Worm (Caenorhabditis elegans) whole organism, L4 larva: Measurements from ENCODE around the gene math-42.
A peak's percentile ranks its signal among the peaks of the same experiment; 100 is the strongest.

ENCODE experiments used
- D1046.2 ChIP-seq: fragments of 200-800 bp; sonication (Bioruptor generic); IDR thresholded peaks from 2 replicates; pipeline ENCODE4 v1.3.6; 2022; ENCODE audit warnings: missing genetic modification characterization, missing compliant biosample characterization
- F37D6.2 ChIP-seq: sonication (generic microtip); optimal IDR thresholded peaks from 2 replicates; lab custom pipeline; 2016; ENCODE audit warnings: mild to moderate bottlenecking, missing genetic modification characterization, missing compliant biosample characterization
- F49E8.2 ChIP-seq: sonication (generic microtip); optimal IDR thresholded peaks from 2 replicates; lab custom pipeline; 2016; ENCODE audit warnings: missing compliant biosample characterization, mild to moderate bottlenecking, missing genetic modification characterization, borderline replicate concordance
- T20F7.1 ChIP-seq: fragments of 200-800 bp; sonication (Bioruptor generic); optimal IDR thresholded peaks from 2 replicates; lab custom pipeline; 2018; ENCODE audit warnings: mild to moderate bottlenecking, missing genetic modification characterization, missing compliant biosample characterization
- ZK337.2 ChIP-seq: fragments of 200-800 bp; sonication (Bioruptor generic); IDR thresholded peaks from 2 replicates; pipeline ENCODE4 v1.3.6; 2022; ENCODE audit warnings: missing genetic modification reagents, missing genetic modification characterization, missing compliant biosample characterization
- aha-1 ChIP-seq: fragments of 150-350 bp; peaks from one replicate; lab custom pipeline; 2014; ENCODE audit warnings: missing biosample characterization, missing genetic modification characterization
- ceh-20 ChIP-seq: fragments of 200-800 bp; sonication (Bioruptor generic); IDR thresholded peaks from 2 replicates; pipeline ENCODE4 v1.3.6; 2022; ENCODE audit warnings: missing genetic modification reagents, missing genetic modification characterization, missing compliant biosample characterization
- ceh-32 ChIP-seq: sonication (generic microtip); optimal IDR thresholded peaks from 2 replicates; lab custom pipeline; 2016; ENCODE audit warnings: mild to moderate bottlenecking, missing genetic modification characterization, missing compliant biosample characterization; ENCODE audit not compliant: poor library complexity
- ces-1 ChIP-seq: fragments of 150-350 bp; sonication (generic microtip); optimal IDR thresholded peaks from 4 replicates; lab custom pipeline; 2014; ENCODE audit warnings: missing biosample characterization, missing genetic modification reagents, missing genetic modification characterization
- cey-2 ChIP-seq: sonication (generic microtip); optimal IDR thresholded peaks from 3 replicates; lab custom pipeline; 2017; ENCODE audit warnings: missing genetic modification characterization, mild to moderate bottlenecking, missing compliant biosample characterization, antibody characterized with exemption, borderline replicate concordance; ENCODE audit not compliant: insufficient read depth
- daf-16 ChIP-seq, 3 experiments: sonication (generic microtip); optimal IDR thresholded peaks; 2 replicates each; lab custom pipeline; 2016 to 2017; ENCODE audit warnings: missing genetic modification characterization in 3 of 3, missing genetic modification reagents in 3 of 3, mild to moderate bottlenecking in 2 of 3, missing compliant biosample characterization in 2 of 3, missing biosample characterization in 1 of 3, moderate library complexity in 1 of 3
- daf-19 ChIP-seq: fragments of 200-800 bp; sonication (Bioruptor generic); conservative IDR thresholded peaks from 2 replicates; pipeline ENCODE4 v1.3.6; 2022; ENCODE audit warnings: missing genetic modification characterization, missing compliant biosample characterization
- daf-8 ChIP-seq: fragments of 200-800 bp; sonication (Bioruptor generic); IDR thresholded peaks from 2 replicates; pipeline ENCODE4 v1.3.6; 2022; ENCODE audit warnings: missing genetic modification characterization, missing compliant biosample characterization
- dmd-6 ChIP-seq: fragments of 200-800 bp; sonication (Bioruptor generic); IDR thresholded peaks from 2 replicates; pipeline ENCODE4 v1.3.6; 2022; ENCODE audit warnings: missing genetic modification reagents, missing genetic modification characterization, missing compliant biosample characterization
- dpl-1 ChIP-seq: fragments of 150-350 bp; optimal IDR thresholded peaks from 2 replicates; lab custom pipeline; 2014; ENCODE audit warnings: missing biosample characterization, missing genetic modification reagents, missing genetic modification characterization
- egl-43 ChIP-seq: fragments of 200-800 bp; sonication (Bioruptor generic); IDR thresholded peaks from 2 replicates; pipeline ENCODE4 v1.3.6; 2022; ENCODE audit warnings: missing genetic modification reagents, missing genetic modification characterization, missing compliant biosample characterization
- fos-1 ChIP-seq: fragments of 150-350 bp; optimal IDR thresholded peaks from 2 replicates; lab custom pipeline; 2014; ENCODE audit warnings: missing biosample characterization, missing genetic modification characterization
- hlh-11 ChIP-seq: fragments of 200-800 bp; sonication (Bioruptor generic); optimal IDR thresholded peaks from 2 replicates; lab custom pipeline; 2018; ENCODE audit warnings: mild to moderate bottlenecking, missing genetic modification characterization, missing compliant biosample characterization
- hlh-30 ChIP-seq: sonication (generic microtip); optimal IDR thresholded peaks from 2 replicates; lab custom pipeline; 2017; ENCODE audit warnings: antibody characterized with exemption, mild to moderate bottlenecking, missing genetic modification characterization, missing compliant biosample characterization; ENCODE audit not compliant: insufficient read depth
- jun-1 ChIP-seq: fragments of 150-350 bp; optimal IDR thresholded peaks from 2 replicates; lab custom pipeline; 2014; ENCODE audit warnings: missing biosample characterization, missing genetic modification reagents, missing genetic modification characterization
- lin-1 ChIP-seq: fragments of 200-800 bp; sonication (Bioruptor generic); IDR thresholded peaks from 2 replicates; pipeline ENCODE4 v1.3.6; 2022; ENCODE audit warnings: missing genetic modification reagents, missing genetic modification characterization, missing compliant biosample characterization
- lin-29 ChIP-seq: fragments of 200-800 bp; sonication (Bioruptor generic); IDR thresholded peaks from 2 replicates; pipeline ENCODE4 v1.3.6; 2022; ENCODE audit warnings: missing genetic modification reagents, missing genetic modification characterization, missing compliant biosample characterization
- lin-38 ChIP-seq: fragments of 200-800 bp; sonication (Bioruptor generic); IDR thresholded peaks from 2 replicates; pipeline ENCODE4 v1.3.6; 2022; ENCODE audit warnings: missing genetic modification reagents, missing genetic modification characterization, missing compliant biosample characterization
- lin-39 ChIP-seq: fragments of 150-350 bp; optimal IDR thresholded peaks from 2 replicates; lab custom pipeline; 2014; ENCODE audit warnings: missing biosample characterization, missing genetic modification reagents, missing genetic modification characterization
- madf-9 ChIP-seq: fragments of 200-800 bp; sonication (Bioruptor generic); conservative IDR thresholded peaks from 2 replicates; pipeline ENCODE4 v1.3.6; 2022; ENCODE audit warnings: missing genetic modification reagents, missing genetic modification characterization, missing compliant biosample characterization
- mdl-1 ChIP-seq, 2 experiments: fragments of 150-350 bp in 1 of 2; sonication (generic microtip) in 1 of 2; optimal IDR thresholded peaks; 2 replicates each; lab custom pipeline; 2014 to 2017; ENCODE audit warnings: missing biosample characterization in 2 of 2, missing genetic modification characterization in 2 of 2
- mep-1 ChIP-seq: fragments of 150-350 bp; sonication (generic microtip); optimal IDR thresholded peaks from 3 replicates; lab custom pipeline; 2014; ENCODE audit warnings: missing biosample characterization, missing genetic modification characterization
- nhr-10 ChIP-seq: fragments of 150-350 bp; optimal IDR thresholded peaks from 2 replicates; lab custom pipeline; 2014; ENCODE audit warnings: missing biosample characterization, missing genetic modification characterization
- nhr-102 ChIP-seq: sonication (generic microtip); optimal IDR thresholded peaks from 2 replicates; lab custom pipeline; 2016; ENCODE audit warnings: mild to moderate bottlenecking, missing genetic modification characterization, moderate library complexity, missing compliant biosample characterization
- nhr-25 ChIP-seq: sonication (generic microtip); optimal IDR thresholded peaks from 2 replicates; lab custom pipeline; 2017; ENCODE audit warnings: missing genetic modification characterization, mild to moderate bottlenecking, missing compliant biosample characterization, antibody characterized with exemption, moderate library complexity, borderline replicate concordance; ENCODE audit not compliant: insufficient read depth
- nhr-28 ChIP-seq: fragments of 150-350 bp; optimal IDR thresholded peaks from 2 replicates; lab custom pipeline; 2014; ENCODE audit warnings: missing biosample characterization, missing genetic modification characterization
- nhr-41 ChIP-seq: fragments of 200-800 bp; sonication (Bioruptor generic); IDR thresholded peaks from 2 replicates; pipeline ENCODE4 v1.3.6; 2022; ENCODE audit warnings: missing genetic modification reagents, missing genetic modification characterization, missing compliant biosample characterization
- nhr-6 ChIP-seq: fragments of 150-350 bp; optimal IDR thresholded peaks from 2 replicates; lab custom pipeline; 2014; ENCODE audit warnings: missing biosample characterization, missing genetic modification characterization
- nhr-76 ChIP-seq: fragments of 150-350 bp; optimal IDR thresholded peaks from 2 replicates; lab custom pipeline; 2014; ENCODE audit warnings: missing biosample characterization, missing genetic modification characterization
- nhr-77 ChIP-seq: fragments of 150-350 bp; optimal IDR thresholded peaks from 2 replicates; lab custom pipeline; 2014; ENCODE audit warnings: missing biosample characterization, missing genetic modification characterization
- php-3 ChIP-seq: fragments of 200-800 bp; sonication (Bioruptor generic); IDR thresholded peaks from 2 replicates; pipeline ENCODE4 v1.3.6; 2022; ENCODE audit warnings: missing genetic modification reagents, missing genetic modification characterization, missing compliant biosample characterization
- pqm-1 ChIP-seq: sonication (generic microtip); optimal IDR thresholded peaks from 2 replicates; lab custom pipeline; 2017; ENCODE audit warnings: missing biosample characterization, missing genetic modification characterization
- saeg-2 ChIP-seq: fragments of 200-800 bp; sonication (Bioruptor generic); IDR thresholded peaks from 2 replicates; pipeline ENCODE4 v1.3.6; 2022; ENCODE audit warnings: missing genetic modification reagents, missing genetic modification characterization, missing compliant biosample characterization
- set-16 ChIP-seq: fragments of 200-800 bp; sonication (Bioruptor generic); IDR thresholded peaks from 2 replicates; pipeline ENCODE4 v1.3.6; 2022; ENCODE audit warnings: missing genetic modification reagents, missing genetic modification characterization, missing compliant biosample characterization
- skn-1 ChIP-seq: fragments of 150-350 bp; optimal IDR thresholded peaks from 2 replicates; lab custom pipeline; 2014; ENCODE audit warnings: missing biosample characterization, missing genetic modification characterization
- spr-1 ChIP-seq: sonication (generic microtip); optimal IDR thresholded peaks from 2 replicates; lab custom pipeline; 2016; ENCODE audit warnings: mild to moderate bottlenecking, missing genetic modification characterization, missing compliant biosample characterization
- tag-97 ChIP-seq: fragments of 200-800 bp; sonication (Bioruptor generic); IDR thresholded peaks from 2 replicates; pipeline ENCODE4 v1.3.6; 2022; ENCODE audit warnings: missing genetic modification characterization, missing compliant biosample characterization
- unc-62 ChIP-seq, 3 experiments: fragments of 150-350 bp in 1 of 3; sonication (generic microtip); optimal IDR thresholded peaks in 2 of 3; peaks in 1 of 3; 1 replicate in 1 of 3; 2 replicates in 2 of 3; lab custom pipeline; 2014 to 2017; ENCODE audit warnings: missing biosample characterization in 3 of 3, missing genetic modification characterization in 3 of 3, missing genetic modification reagents in 3 of 3, missing genotype in 1 of 3
- zag-1 ChIP-seq: fragments of 150-350 bp; optimal IDR thresholded peaks from 2 replicates; lab custom pipeline; 2014; ENCODE audit warnings: missing biosample characterization, missing genetic modification characterization
- zip-2 ChIP-seq: fragments of 150-350 bp; optimal IDR thresholded peaks from 2 replicates; lab custom pipeline; 2014; ENCODE audit warnings: missing biosample characterization, missing genetic modification characterization
- ztf-7 ChIP-seq: fragments of 150-350 bp; optimal IDR thresholded peaks from 2 replicates; lab custom pipeline; 2014; ENCODE audit warnings: missing biosample characterization, missing genetic modification characterization

math-42 gene

ce11 chrII:2083726-2084179 lies 16.0 kb upstream of the math-42 start, which contains the start of the genes T16A1.5 and fbxc-49:
T16A1.5 (minus strand) TSS chrII:2083826.
fbxc-49 (plus strand) TSS chrII:2084129.
- TF ChIP-seq lin-29 (GFP tag; lab: Robert Waterston, UW) (no peak), nhr-41 (GFP tag; lab: Robert Waterston, UW) (no peak), aha-1 (peak; percentile 74), nhr-77 (no peak), zag-1 (no peak), nhr-28 (tag; lab: Kevin White, UChicago) (no peak), egl-43 (GFP tag; lab: Robert Waterston, UW) (no peak), nhr-6 (no peak), dmd-6 (GFP tag; lab: Robert Waterston, UW) (no peak), nhr-25 (tag; lab: Kevin White, UChicago) (no peak), madf-9 (GFP tag; lab: Robert Waterston, UW) (no peak), hlh-30 (tag; lab: Kevin White, UChicago) (no peak), ZK337.2 (peak; percentile 37; the same call in 1 of the 2 replicates), skn-1 (no peak)

- TF ChIP-seq set-16 (GFP tag; lab: Robert Waterston, UW) = peak; percentile 56; the same call in 1 of the 2 replicates
- no peak for TF ChIP-seq ces-1 (GFP tag; lab: Kevin White, UChicago)
Observed at ce11 chrII:2087206-2087605, 12.5 kb upstream of the math-42 start.

ce11 chrII:2090605-2091004 lies 9.1 kb upstream of the math-42 start, which contains the start of gene trpl-5:
trpl-5 (minus strand) TSS chrII:2090636.
- no peak for TF ChIP-seq tag-97 (GFP tag; lab: Robert Waterston, UW)
- peak; percentile 72; the same call in 1 of the 2 replicates for TF ChIP-seq lin-1 (GFP tag; lab: Robert Waterston, UW)
- TF ChIP-seq unc-62 (GFP tag; optimal IDR thresholded peaks at IDR 0.05 in 1 of 2; lab: Kevin White, UChicago) = no peak
- TF ChIP-seq unc-62 (tag; optimal IDR thresholded peaks at IDR 0.05; lab: Kevin White, UChicago) = no peak
- TF ChIP-seq F49E8.2 (tag; lab: Kevin White, UChicago) = no peak
- no peak for TF ChIP-seq saeg-2 (GFP tag; lab: Robert Waterston, UW)
- TF ChIP-seq mep-1 (tag; lab: Kevin White, UChicago) = no peak
- TF ChIP-seq D1046.2 (GFP tag; lab: Robert Waterston, UW) = no peak
- TF ChIP-seq spr-1 (tag; lab: Kevin White, UChicago) = no peak
- TF ChIP-seq cey-2 (tag; lab: Kevin White, UChicago) = no peak
- TF ChIP-seq nhr-76 (tag; lab: Kevin White, UChicago) = no peak
- no peak for TF ChIP-seq ceh-20 (GFP tag; lab: Robert Waterston, UW)
- TF ChIP-seq pqm-1 (tag; lab: Kevin White, UChicago) = peak; percentile 99
- no peak for TF ChIP-seq lin-39
- TF ChIP-seq skn-1 = no peak
- no peak for TF ChIP-seq lin-38 (GFP tag; lab: Robert Waterston, UW)
- peak; percentile 44; the same call in 1 of the 2 replicates for TF ChIP-seq php-3 (GFP tag; lab: Robert Waterston, UW)
- TF ChIP-seq dmd-6 (GFP tag; lab: Robert Waterston, UW) = peak; percentile 70
- TF ChIP-seq daf-8 (GFP tag; lab: Robert Waterston, UW) = no peak
- TF ChIP-seq ztf-7 (tag; lab: Kevin White, UChicago) = no peak
- no peak for TF ChIP-seq mdl-1 (tag; optimal IDR thresholded peaks at IDR 0.05; lab: Kevin White, UChicago)
- no peak for TF ChIP-seq nhr-10
- no peak for TF ChIP-seq F37D6.2 (tag; lab: Kevin White, UChicago)
- TF ChIP-seq T20F7.1 (GFP tag; lab: Kevin White, UChicago) = no peak
- TF ChIP-seq ceh-32 = no peak
- TF ChIP-seq dpl-1 = no peak
- no peak for TF ChIP-seq nhr-41 (GFP tag; lab: Robert Waterston, UW)
- TF ChIP-seq nhr-28 (tag; lab: Kevin White, UChicago) = peak; percentile 82
- TF ChIP-seq hlh-11 (tag; lab: Kevin White, UChicago) = peak; percentile 43
- TF ChIP-seq jun-1 (tag; lab: Kevin White, UChicago) = no peak
- no peak for TF ChIP-seq hlh-30 (tag; lab: Kevin White, UChicago)
- no peak for TF ChIP-seq daf-19
- TF ChIP-seq nhr-77 = peak; percentile 65
- TF ChIP-seq zip-2 = no peak
- TF ChIP-seq fos-1 = no peak
- no peak for TF ChIP-seq nhr-102 (tag; lab: Kevin White, UChicago)
- no peak for TF ChIP-seq daf-16 (GFP tag; optimal IDR thresholded peaks at IDR 0.05; lab: Kevin White, UChicago)
- TF ChIP-seq daf-16 (tag; optimal IDR thresholded peaks at IDR 0.05; lab: Kevin White, UChicago) = no peak
